Worm (Caenorhabditis elegans): ENCODE results near the gene tbc-6.

DNA sequence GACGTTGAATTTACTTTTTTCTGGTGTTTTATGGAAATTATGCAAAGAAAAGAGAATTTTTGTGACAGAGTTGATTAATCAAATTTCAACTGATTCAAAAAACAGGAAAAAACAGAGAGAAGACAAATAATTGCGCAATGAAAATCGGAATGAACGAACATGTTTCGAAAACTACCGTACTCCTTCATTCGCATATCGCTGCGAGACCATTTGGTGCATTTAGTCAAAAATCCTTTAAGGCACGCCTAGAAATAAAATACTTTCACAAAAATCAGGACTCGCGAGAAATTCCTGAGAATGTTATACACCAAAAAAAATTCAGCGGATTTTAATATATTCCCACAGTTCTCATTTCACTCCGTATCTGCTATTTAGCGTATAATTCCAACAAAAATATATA is 12.1 kb downstream of the tbc-6 start:
- TF ChIP-seq med-1 (GFP tag; optimal IDR thresholded peaks at IDR 0.05; ENCODE audit: insufficient read depth) (no peak), ref-1 (GFP tag; conservative IDR thresholded peaks at IDR 0.05) (no peak), tab-1 (GFP tag; IDR thresholded peaks at IDR 0.05) (no peak), ztf-29 (GFP tag; IDR thresholded peaks at IDR 0.05) (no peak), flt-1 (GFP tag; IDR thresholded peaks at IDR 0.05) (no peak), klf-2 (GFP tag; conservative IDR thresholded peaks at IDR 0.05) (no peak), cog-1 (tag; optimal IDR thresholded peaks at IDR 0.05) (no peak)

Data from whole organism, midembryonic.